Worm (Caenorhabditis elegans): ENCODE measurements around the gene F10D7.10.

ce11 chrX:17340484-17340883 is 39.1 kb downstream of the F10D7.10 start, which contains the start of gene C53C11.1:
- no peak for TF ChIP-seq hlh-8 (tag; optimal IDR thresholded peaks at IDR 0.05)
- TF ChIP-seq ama-1 (optimal IDR thresholded peaks at IDR 0.05): no peak
- TF ChIP-seq rnt-1 (tag; optimal IDR thresholded peaks at IDR 0.05): no peak
- TF ChIP-seq K02D7.2 (tag; optimal IDR thresholded peaks at IDR 0.05): no peak
- no peak for TF ChIP-seq sox-4 (tag; optimal IDR thresholded peaks at IDR 0.05)
- no peak for TF ChIP-seq pqm-1 (tag; optimal IDR thresholded peaks at IDR 0.05)
- TF ChIP-seq mec-3 (tag; optimal IDR thresholded peaks at IDR 0.05; ENCODE audit: borderline replicate concordance): no peak
- no peak for TF ChIP-seq fkh-10 (GFP tag; optimal IDR thresholded peaks at IDR 0.05)
- no peak for TF ChIP-seq ceh-34 (tag; optimal IDR thresholded peaks at IDR 0.05)
- TF ChIP-seq ceh-48 (tag; optimal IDR thresholded peaks at IDR 0.05): no peak
- TF ChIP-seq F13H6.1 (tag; optimal IDR thresholded peaks at IDR 0.05): no peak
- no peak for TF ChIP-seq dmd-4 (tag; optimal IDR thresholded peaks at IDR 0.05; ENCODE audit: borderline replicate concordance)
